Fruit fly (Drosophila melanogaster) whole organism, embryonic: ENCODE measurements around the gene cher.

Experiments used
- CG2202 ChIP-seq: fragments of 200-800 bp; sonication (Bioruptor generic); optimal IDR thresholded peaks from 2 replicates; lab custom pipeline; 2018; ENCODE audit warnings: missing biosample characterization, mild to moderate bottlenecking, missing genetic modification characterization
- CG4328 ChIP-seq: fragments of 200-800 bp; sonication (Bioruptor generic); optimal IDR thresholded peaks from 3 replicates; lab custom pipeline; 2017; ENCODE audit warnings: missing biosample characterization, missing genetic modification reagents, missing genetic modification characterization
- E2f1 ChIP-seq: fragments of 200-800 bp; sonication (Bioruptor generic); IDR thresholded peaks from 2 replicates; pipeline ENCODE4 v1.3.6; 2022; ENCODE audit warnings: missing biosample characterization, missing genetic modification characterization
- GATAe ChIP-seq: fragments of 200-800 bp; sonication (Bioruptor generic); conservative IDR thresholded peaks from 2 replicates; pipeline ENCODE4 v1.3.6; 2022; ENCODE audit warnings: missing biosample characterization, missing genetic modification characterization
- Max ChIP-seq: fragments of 200-800 bp; sonication (Bioruptor generic); optimal IDR thresholded peaks from 2 replicates; lab custom pipeline; 2016; ENCODE audit warnings: missing biosample characterization, mild to moderate bottlenecking, missing genetic modification characterization
- Sox100B ChIP-seq: fragments of 200-800 bp; sonication (Bioruptor generic); optimal IDR thresholded peaks from 3 replicates; lab custom pipeline; 2018; ENCODE audit warnings: missing biosample characterization, mild to moderate bottlenecking, missing genetic modification characterization
- bbx ChIP-seq: fragments of 200-800 bp; sonication (Bioruptor generic); IDR thresholded peaks from 2 replicates; pipeline ENCODE4 v1.3.6; 2022; ENCODE audit warnings: missing biosample characterization, missing genetic modification characterization; ENCODE audit not compliant: partially characterized antibody
- ems ChIP-seq: fragments of 200-800 bp; sonication (Bioruptor generic); optimal IDR thresholded peaks from 3 replicates; lab custom pipeline; 2016; ENCODE audit warnings: missing biosample characterization, missing genetic modification characterization
- run ChIP-seq: fragments of 200-800 bp; sonication (Bioruptor generic); optimal IDR thresholded peaks from 3 replicates; lab custom pipeline; 2018; ENCODE audit warnings: missing biosample characterization, mild to moderate bottlenecking, missing genetic modification characterization
- salm ChIP-seq: fragments of 200-800 bp; sonication (Bioruptor generic); optimal IDR thresholded peaks from 2 replicates; lab custom pipeline; 2018; ENCODE audit warnings: missing biosample characterization, mild to moderate bottlenecking, missing genetic modification characterization
- sob ChIP-seq: fragments of 200-800 bp; sonication (Bioruptor generic); IDR thresholded peaks from 2 replicates; pipeline ENCODE4 v1.3.6; 2022; ENCODE audit warnings: missing biosample characterization, missing genetic modification characterization
- sqz ChIP-seq: fragments of 200-800 bp; sonication (Bioruptor generic); optimal IDR thresholded peaks from 3 replicates; lab custom pipeline; 2018; ENCODE audit warnings: missing biosample characterization, mild to moderate bottlenecking, missing genetic modification characterization

- TF ChIP-seq salm (no peak), bbx (no peak), CG2202 (tag; lab: Kevin White, UChicago) (no peak), E2f1 (GFP tag; lab: Robert Waterston, UW) (no peak), sob (GFP tag; lab: Robert Waterston, UW) (no peak), Sox100B (GFP tag; lab: Kevin White, UChicago) (no peak), CG4328 (GFP tag; lab: Kevin White, UChicago) (no peak), Max (GFP tag; lab: Kevin White, UChicago) (no peak), sqz (no peak), run (tag; lab: Kevin White, UChicago) (no peak), GATAe (no peak), ems (GFP tag; lab: Kevin White, UChicago) (no peak)
Observed at dm6 chr3R:17122796-17123504, 2.2 kb downstream of the cher start.
